Worm (Caenorhabditis elegans): ENCODE data around the gene nhr-102.

DNA sequence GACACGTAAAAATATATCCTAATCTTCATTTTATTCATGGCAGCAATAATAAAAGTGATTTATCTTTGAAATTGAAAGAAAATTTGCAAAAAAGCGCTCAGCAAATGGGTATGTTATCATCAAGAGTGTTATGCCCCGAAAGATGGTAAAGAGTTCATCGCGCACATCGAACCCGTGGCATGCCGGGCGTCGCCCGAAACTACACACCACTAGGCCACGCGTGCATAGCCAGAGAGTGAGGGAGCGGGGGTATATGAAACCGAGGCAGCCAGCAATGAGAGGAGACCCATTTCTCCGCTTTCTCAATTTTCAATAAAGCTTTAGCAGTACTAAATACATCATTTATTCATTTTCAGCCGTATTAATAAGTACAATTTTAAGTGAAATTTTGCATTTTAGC is 2.4 kb downstream of the nhr-102 start:
- TF ChIP-seq dao-5 (tag; optimal IDR thresholded peaks at IDR 0.05) (peak; percentile 91), him-1 (tag; optimal IDR thresholded peaks at IDR 0.05) (peak; percentile 57)

All from whole organism, L4/young adult.